Worm (Caenorhabditis elegans) whole organism, early embryonic: ENCODE measurements around the gene ZK470.2.

ENCODE experiments used
- aly-1 ChIP-seq: sonication (generic microtip); optimal IDR thresholded peaks from 2 replicates; lab custom pipeline; 2016; ENCODE audit warnings: missing genetic modification characterization, missing compliant biosample characterization
- ama-1 ChIP-seq: fragments of 150-350 bp; optimal IDR thresholded peaks from 2 replicates; lab custom pipeline; 2014
- hmg-4 ChIP-seq: fragments of 200-800 bp; sonication (Bioruptor generic); optimal IDR thresholded peaks from 2 replicates; lab custom pipeline; 2018; ENCODE audit warnings: mild to moderate bottlenecking, missing genetic modification characterization, missing compliant biosample characterization
- pes-1 ChIP-seq: fragments of 200-800 bp; sonication (Bioruptor generic); IDR thresholded peaks from 2 replicates; pipeline ENCODE4 v1.3.6; 2022; ENCODE audit warnings: missing genetic modification reagents, missing genetic modification characterization, missing compliant biosample characterization
- tbx-11 ChIP-seq: fragments of 200-800 bp; sonication (Bioruptor generic); IDR thresholded peaks from 2 replicates; pipeline ENCODE4 v1.3.6; 2022; ENCODE audit warnings: missing genetic modification characterization, missing compliant biosample characterization
- tra-4 ChIP-seq: sonication (generic microtip); optimal IDR thresholded peaks from 2 replicates; lab custom pipeline; 2017; ENCODE audit warnings: missing genetic modification characterization, missing compliant biosample characterization

- no peak for TF ChIP-seq hmg-4 (GFP tag; lab: Kevin White, UChicago)
- no peak for TF ChIP-seq ama-1
- TF ChIP-seq tbx-11, result no peak
- no peak for TF ChIP-seq aly-1
- no peak for TF ChIP-seq tra-4 (tag; lab: Kevin White, UChicago)
- TF ChIP-seq pes-1, result no peak
These were observed 31.9 kb upstream of the ZK470.2 start for ce11 chrX:4103071-4103470.
